Fruit fly (Drosophila melanogaster): ENCODE results near the gene CG10466.

Gene CG10466

dm6 chr2L:19795320-19796110, 3.6 kb downstream of the CG10466 start:
- TF ChIP-seq E2f1 (GFP tag; IDR thresholded peaks at IDR 0.05), result peak; percentile 40; the same call in 1 of the 2 replicates
- TF ChIP-seq hb (GFP tag; IDR thresholded peaks at IDR 0.05; ENCODE audit: partially characterized antibody), result no peak
- TF ChIP-seq CG2202 (tag; optimal IDR thresholded peaks at IDR 0.05), result no peak
- no peak for TF ChIP-seq pan (optimal IDR thresholded peaks at IDR 0.05)
- no peak for TF ChIP-seq pan (GFP tag; optimal IDR thresholded peaks at IDR 0.05 in 1 of 2, IDR thresholded peaks at IDR 0.05 in 1 of 2)
- TF ChIP-seq Dp (GFP tag; optimal IDR thresholded peaks at IDR 0.05), result peak; percentile 55
- TF ChIP-seq jigr1 (GFP tag; IDR thresholded peaks at IDR 0.05), result no peak
- no peak for TF ChIP-seq kay (GFP tag; optimal IDR thresholded peaks at IDR 0.05)
- peak; percentile 11 for TF ChIP-seq crc (GFP tag; optimal IDR thresholded peaks at IDR 0.05)
- no peak for TF ChIP-seq CG6654 (GFP tag; optimal IDR thresholded peaks at IDR 0.05)
- no peak for TF ChIP-seq org-1 (GFP tag; optimal IDR thresholded peaks at IDR 0.05)
- TF ChIP-seq CG12659 (GFP tag; optimal IDR thresholded peaks at IDR 0.05), result peak; percentile 71
- no peak for TF ChIP-seq CG12071 (GFP tag; optimal IDR thresholded peaks at IDR 0.05)
- no peak for TF ChIP-seq CG14014 (GFP tag; IDR thresholded peaks at IDR 0.05)
- TF ChIP-seq CG14710 (tag; optimal IDR thresholded peaks at IDR 0.05), result peak; percentile 80
- no peak for TF ChIP-seq sim (GFP tag; IDR thresholded peaks at IDR 0.05)
- peak; percentile 47 for TF ChIP-seq CG8944 (GFP tag; optimal IDR thresholded peaks at IDR 0.05)
- TF ChIP-seq slp2 (GFP tag; optimal IDR thresholded peaks at IDR 0.05), result no peak
- TF ChIP-seq klu (GFP tag; IDR thresholded peaks at IDR 0.05), result no peak
- TF ChIP-seq onecut (GFP tag; IDR thresholded peaks at IDR 0.05), result 0 out of 2 replicates have a peak, but pooled peaks have one; percentile 51
- peak; percentile 37 for TF ChIP-seq CG9609 (GFP tag; optimal IDR thresholded peaks at IDR 0.05)
- TF ChIP-seq CG34224 (GFP tag; IDR thresholded peaks at IDR 0.05; ENCODE audit: partially characterized antibody), result peak; percentile 80
- peak; percentile 36 for TF ChIP-seq maf-S (GFP tag; optimal IDR thresholded peaks at IDR 0.05)
- peak; percentile 20 for TF ChIP-seq Dip3 (GFP tag; optimal IDR thresholded peaks at IDR 0.05)
- peak; percentile 7 for TF ChIP-seq tio (GFP tag; optimal IDR thresholded peaks at IDR 0.05)
- TF ChIP-seq Atf-2 (GFP tag; optimal IDR thresholded peaks at IDR 0.05), result peak; percentile 10
- TF ChIP-seq peb (GFP tag; IDR thresholded peaks at IDR 0.05), result no peak
- no peak for TF ChIP-seq repo (GFP tag; optimal IDR thresholded peaks at IDR 0.05)
- TF ChIP-seq CG12391 (tag; optimal IDR thresholded peaks at IDR 0.05), result peak; percentile 77
- no peak for TF ChIP-seq CG12104 (GFP tag; optimal IDR thresholded peaks at IDR 0.05)
- TF ChIP-seq CG10366 (GFP tag; IDR thresholded peaks at IDR 0.05), result peak; percentile 39; the same call in 1 of the 2 replicates
- TF ChIP-seq Dbx (GFP tag; IDR thresholded peaks at IDR 0.05), result peak; percentile 27; the same call in 1 of the 3 replicates
- no peak for TF ChIP-seq emc (GFP tag; optimal IDR thresholded peaks at IDR 0.05)
- no peak for TF ChIP-seq ftz-f1 (GFP tag; optimal IDR thresholded peaks at IDR 0.05)
- TF ChIP-seq CG8089 (GFP tag; optimal IDR thresholded peaks at IDR 0.05), result no peak
- no peak for TF ChIP-seq CG8478 (optimal IDR thresholded peaks at IDR 0.05)
- no peak for TF ChIP-seq Vsx1 (GFP tag; optimal IDR thresholded peaks at IDR 0.05)
- no peak for TF ChIP-seq CG13296 (GFP tag; optimal IDR thresholded peaks at IDR 0.05)
- TF ChIP-seq CG6791 (GFP tag; IDR thresholded peaks at IDR 0.05; ENCODE audit: partially characterized antibody), result peak; percentile 72
- TF ChIP-seq vnd (GFP tag; IDR thresholded peaks at IDR 0.05; ENCODE audit: partially characterized antibody), result peak; percentile 75
- TF ChIP-seq CG4730 (GFP tag; IDR thresholded peaks at IDR 0.05), result no peak
- TF ChIP-seq h (optimal IDR thresholded peaks at IDR 0.05), result no peak
- peak; percentile 60 for TF ChIP-seq zen (tag; optimal IDR thresholded peaks at IDR 0.05)
- TF ChIP-seq sima (GFP tag; optimal IDR thresholded peaks at IDR 0.05), result no peak
- no peak for TF ChIP-seq cas (GFP tag; IDR thresholded peaks at IDR 0.05)
- TF ChIP-seq CG13775 (GFP tag; optimal IDR thresholded peaks at IDR 0.05), result peak; percentile 57
- peak; percentile 28 for TF ChIP-seq jumu (GFP tag; optimal IDR thresholded peaks at IDR 0.05)
- no peak for TF ChIP-seq Asciz (GFP tag; optimal IDR thresholded peaks at IDR 0.05)
- TF ChIP-seq MESR4 (GFP tag; optimal IDR thresholded peaks at IDR 0.05), result peak; percentile 95
- peak; percentile 58 for TF ChIP-seq Sin3A (optimal IDR thresholded peaks at IDR 0.05)
- peak; percentile 95 for TF ChIP-seq Sry-δ (GFP tag; optimal IDR thresholded peaks at IDR 0.05)
